Worm (Caenorhabditis elegans) whole organism, L1 larva: ENCODE measurements around the gene R05G6.4.

Experiments used
- C16A3.4 ChIP-seq: fragments of 150-350 bp; optimal IDR thresholded peaks from 2 replicates; lab custom pipeline; 2014; ENCODE audit warnings: missing biosample characterization, missing genetic modification characterization
- F16B12.6 ChIP-seq: fragments of 150-350 bp; optimal IDR thresholded peaks from 2 replicates; lab custom pipeline; 2014; ENCODE audit warnings: missing biosample characterization, missing genetic modification characterization
- ama-1 ChIP-seq: fragments of 150-350 bp; optimal IDR thresholded peaks from 2 replicates; lab custom pipeline; 2014
- ceh-8 ChIP-seq: fragments of 200-800 bp; sonication (Bioruptor generic); optimal IDR thresholded peaks from 2 replicates; lab custom pipeline; 2018; ENCODE audit warnings: mild to moderate bottlenecking, missing genetic modification characterization, moderate library complexity, missing compliant biosample characterization
- ceh-82 ChIP-seq, 3 experiments: fragments of 150-350 bp in 1 of 3; sonication (generic microtip) in 2 of 3; optimal IDR thresholded peaks; 2 replicates each; lab custom pipeline; 2014 to 2017; ENCODE audit warnings: missing biosample characterization in 3 of 3, missing genetic modification characterization in 3 of 3
- ceh-88 ChIP-seq: fragments of 200-800 bp; sonication (Bioruptor generic); IDR thresholded peaks from 2 replicates; pipeline ENCODE4 v1.3.6; 2022; ENCODE audit warnings: missing genetic modification characterization, missing compliant biosample characterization
- efl-1 ChIP-seq, 4 experiments: fragments of 150-350 bp; optimal IDR thresholded peaks in 3 of 4; peaks in 1 of 4; 1 replicate in 1 of 4; 2 replicates in 3 of 4; lab custom pipeline; 2014; ENCODE audit warnings: missing biosample characterization in 2 of 4, missing genetic modification characterization in 2 of 4, missing genetic modification reagents in 2 of 4
- egl-13 ChIP-seq: sonication (generic microtip); optimal IDR thresholded peaks from 2 replicates; lab custom pipeline; 2016; ENCODE audit warnings: missing genotype, missing genetic modification reagents, missing genetic modification characterization, missing compliant biosample characterization
- elt-2 ChIP-seq: sonication (generic microtip); optimal IDR thresholded peaks from 2 replicates; lab custom pipeline; 2016; ENCODE audit warnings: missing genetic modification characterization, mild to moderate bottlenecking, inconsistent platforms, missing compliant biosample characterization, missing genetic modification reagents
- ets-5 ChIP-seq: fragments of 200-800 bp; sonication (Bioruptor generic); IDR thresholded peaks from 2 replicates; pipeline ENCODE4 v1.3.6; 2022; ENCODE audit warnings: missing genetic modification characterization, missing compliant biosample characterization
- fkh-10 ChIP-seq: sonication (generic microtip); optimal IDR thresholded peaks from 2 replicates; lab custom pipeline; 2017; ENCODE audit warnings: missing biosample characterization, missing genetic modification reagents, missing genetic modification characterization
- fkh-4 ChIP-seq: sonication (generic microtip); optimal IDR thresholded peaks from 2 replicates; lab custom pipeline; 2016; ENCODE audit warnings: missing compliant biosample characterization, missing genetic modification characterization, borderline replicate concordance
- isw-1 ChIP-seq: fragments of 200-800 bp; sonication (Bioruptor generic); IDR thresholded peaks from 2 replicates; pipeline ENCODE4 v1.3.6; 2022; ENCODE audit warnings: missing genetic modification characterization, missing compliant biosample characterization
- jun-1 ChIP-seq: fragments of 150-350 bp; optimal IDR thresholded peaks from 2 replicates; lab custom pipeline; 2014; ENCODE audit warnings: missing biosample characterization, missing genetic modification reagents, missing genetic modification characterization
- lin-14 ChIP-seq: fragments of 200-800 bp; sonication (Bioruptor generic); optimal IDR thresholded peaks from 2 replicates; lab custom pipeline; 2018; ENCODE audit warnings: mild to moderate bottlenecking, missing genetic modification characterization, moderate library complexity, missing compliant biosample characterization
- lin-35 ChIP-seq, 2 experiments: fragments of 150-350 bp; optimal IDR thresholded peaks; 2 replicates each; lab custom pipeline; 2014; ENCODE audit warnings: missing biosample characterization in 2 of 2, missing genetic modification characterization in 2 of 2, missing genetic modification reagents in 2 of 2
- lin-39 ChIP-seq: fragments of 150-350 bp; optimal IDR thresholded peaks from 2 replicates; lab custom pipeline; 2014; ENCODE audit warnings: missing biosample characterization, missing genetic modification reagents, missing genetic modification characterization
- mdl-1 ChIP-seq, 2 experiments: fragments of 150-350 bp; optimal IDR thresholded peaks; 2 replicates each; lab custom pipeline; 2014 to 2017; ENCODE audit warnings: missing biosample characterization in 2 of 2, missing genetic modification characterization in 2 of 2, inconsistent platforms in 1 of 2
- nhr-19 ChIP-seq: fragments of 200-800 bp; sonication (Bioruptor generic); conservative IDR thresholded peaks from 2 replicates; pipeline ENCODE4 v1.3.6; 2022; ENCODE audit warnings: missing genetic modification characterization, missing compliant biosample characterization
- nhr-237 ChIP-seq: fragments of 150-350 bp; optimal IDR thresholded peaks from 2 replicates; lab custom pipeline; 2014; ENCODE audit warnings: missing biosample characterization, missing genetic modification characterization
- nhr-71 ChIP-seq: sonication (generic microtip); optimal IDR thresholded peaks from 2 replicates; lab custom pipeline; 2016; ENCODE audit warnings: mild to moderate bottlenecking, missing genetic modification characterization, moderate library complexity, missing compliant biosample characterization
- nhr-76 ChIP-seq: sonication (generic microtip); optimal IDR thresholded peaks from 2 replicates; lab custom pipeline; 2017; ENCODE audit warnings: missing biosample characterization, missing genetic modification characterization
- pqm-1 ChIP-seq: sonication (generic microtip); optimal IDR thresholded peaks from 3 replicates; lab custom pipeline; 2017; ENCODE audit warnings: missing biosample characterization, missing genetic modification characterization
- rnt-1 ChIP-seq: sonication (generic microtip); optimal IDR thresholded peaks from 2 replicates; lab custom pipeline; 2016; ENCODE audit warnings: mild to moderate bottlenecking, missing genetic modification characterization, moderate library complexity, missing compliant biosample characterization
- snpc-4 ChIP-seq: fragments of 150-350 bp; optimal IDR thresholded peaks from 2 replicates; lab custom pipeline; 2014; ENCODE audit warnings: missing biosample characterization, missing genetic modification characterization
- snu-23 ChIP-seq: sonication (generic microtip); optimal IDR thresholded peaks from 2 replicates; lab custom pipeline; 2016; ENCODE audit warnings: missing genetic modification characterization, missing compliant biosample characterization
- sox-4 ChIP-seq: sonication (generic microtip); optimal IDR thresholded peaks from 2 replicates; lab custom pipeline; 2016; ENCODE audit warnings: missing genetic modification characterization, missing compliant biosample characterization
- sptf-1 ChIP-seq: fragments of 150-350 bp; optimal IDR thresholded peaks from 2 replicates; lab custom pipeline; 2014; ENCODE audit warnings: missing biosample characterization, missing genetic modification characterization
- swsn-7 ChIP-seq: sonication (generic microtip); optimal IDR thresholded peaks from 2 replicates; lab custom pipeline; 2016; ENCODE audit warnings: missing genetic modification characterization, missing compliant biosample characterization
- tbx-2 ChIP-seq: sonication (generic microtip); optimal IDR thresholded peaks from 2 replicates; lab custom pipeline; 2016; ENCODE audit warnings: missing genetic modification characterization, missing compliant biosample characterization
- tlp-1 ChIP-seq: fragments of 150-350 bp; optimal IDR thresholded peaks from 2 replicates; lab custom pipeline; 2014; ENCODE audit warnings: missing biosample characterization, missing genetic modification characterization
- unc-86 ChIP-seq: sonication (generic microtip); optimal IDR thresholded peaks from 2 replicates; lab custom pipeline; 2016; ENCODE audit warnings: missing genetic modification characterization, missing compliant biosample characterization
- unc-98 ChIP-seq: fragments of 200-800 bp; sonication (Bioruptor generic); IDR thresholded peaks from 2 replicates; pipeline ENCODE4 v1.3.6; 2022; ENCODE audit warnings: missing genetic modification characterization, missing compliant biosample characterization
- vab-15 ChIP-seq: sonication (generic microtip); optimal IDR thresholded peaks from 2 replicates; lab custom pipeline; 2017; ENCODE audit warnings: missing genotype, mild to moderate bottlenecking, missing genetic modification characterization, missing compliant biosample characterization
- xbp-1 ChIP-seq: sonication (generic microtip); optimal IDR thresholded peaks from 2 replicates; lab custom pipeline; 2016; ENCODE audit warnings: missing genetic modification characterization, missing compliant biosample characterization
- zip-4 ChIP-seq: fragments of 200-800 bp; sonication (Bioruptor generic); optimal IDR thresholded peaks from 2 replicates; lab custom pipeline; 2018; ENCODE audit warnings: mild to moderate bottlenecking, missing genetic modification characterization, moderate library complexity, missing compliant biosample characterization
- ztf-4 ChIP-seq: fragments of 150-350 bp; optimal IDR thresholded peaks from 2 replicates; lab custom pipeline; 2014; ENCODE audit warnings: missing biosample characterization, missing genetic modification characterization

The R05G6.4 gene

ce11 chrIV:7512617-7513233 is at the start of gene R05G6.4, which contains the start of gene plc-4 (continued):
- TF ChIP-seq mdl-1 (tag; optimal IDR thresholded peaks at IDR 0.05; lab: Kevin White, UChicago) (no peak), nhr-19 (GFP tag; lab: Robert Waterston, UW) (peak; percentile 13; the same call in 1 of the 2 replicates), lin-14 (GFP tag; lab: Kevin White, UChicago) (peak; percentile 48), F16B12.6 (tag; lab: Kevin White, UChicago) (peak; percentile 4), ztf-4 (no peak), vab-15 (tag; lab: Kevin White, UChicago) (no peak), nhr-237 (tag; lab: Kevin White, UChicago) (no peak), xbp-1 (tag; lab: Kevin White, UChicago) (peak; percentile 42), ets-5 (no peak), jun-1 (tag; lab: Kevin White, UChicago) (no peak), zip-4 (GFP tag; lab: Kevin White, UChicago) (no peak), swsn-7 (tag; lab: Kevin White, UChicago) (peak; percentile 42), unc-98 (GFP tag; lab: Robert Waterston, UW) (no peak), C16A3.4 (tag; lab: Kevin White, UChicago) (peak; percentile 60), lin-35 (GFP tag; optimal IDR thresholded peaks at IDR 0.05; lab: Kevin White, UChicago) (peak; percentile 42 to 65), ama-1 (no peak), nhr-76 (tag; lab: Kevin White, UChicago) (no peak), elt-2 (tag; lab: Kevin White, UChicago) (no peak), fkh-4 (tag; lab: Kevin White, UChicago) (no peak), ceh-88 (GFP tag; lab: Robert Waterston, UW) (no peak), nhr-71 (tag; lab: Kevin White, UChicago) (peak; percentile 70), egl-13 (tag; lab: Kevin White, UChicago) (no peak), snpc-4 (tag; lab: Kevin White, UChicago) (no peak), snu-23 (GFP tag; lab: Kevin White, UChicago) (peak; percentile 56), lin-39 (tag; lab: Kevin White, UChicago) (no peak), fkh-10 (no peak), sptf-1 (tag; lab: Kevin White, UChicago) (no peak), rnt-1 (peak; percentile 7), isw-1 (no peak), unc-86 (tag; lab: Kevin White, UChicago) (no peak), ceh-8 (GFP tag; lab: Kevin White, UChicago) (no peak), tbx-2 (tag; lab: Kevin White, UChicago) (peak; percentile 38)

DNA sequence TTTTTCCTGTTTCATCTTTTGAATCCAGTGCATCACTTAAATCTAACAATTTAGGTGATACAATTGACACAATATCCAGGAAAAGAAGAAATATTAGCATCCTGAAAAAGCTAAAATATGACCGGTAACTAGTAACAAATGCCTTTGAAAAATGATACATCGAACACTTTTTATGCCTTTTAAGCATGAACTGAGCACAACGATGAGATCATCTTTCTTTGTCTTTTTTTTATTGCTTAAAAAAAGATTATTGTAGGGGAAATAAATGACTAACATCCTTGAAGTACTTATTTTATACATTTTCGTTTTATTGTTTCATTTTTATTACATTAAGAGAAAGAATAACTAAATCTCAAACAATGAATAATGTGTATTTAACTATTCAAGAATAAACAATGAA is 47.2 kb upstream of the R05G6.4 start, which contains the start of gene F13B6.3:
Gene F13B6.3 (minus strand): TSS at position 101 of the 400 bp plus-strand sequence.
- no peak for TF ChIP-seq ets-5
- TF ChIP-seq, all 84 proteins: peak for 0

DNA sequence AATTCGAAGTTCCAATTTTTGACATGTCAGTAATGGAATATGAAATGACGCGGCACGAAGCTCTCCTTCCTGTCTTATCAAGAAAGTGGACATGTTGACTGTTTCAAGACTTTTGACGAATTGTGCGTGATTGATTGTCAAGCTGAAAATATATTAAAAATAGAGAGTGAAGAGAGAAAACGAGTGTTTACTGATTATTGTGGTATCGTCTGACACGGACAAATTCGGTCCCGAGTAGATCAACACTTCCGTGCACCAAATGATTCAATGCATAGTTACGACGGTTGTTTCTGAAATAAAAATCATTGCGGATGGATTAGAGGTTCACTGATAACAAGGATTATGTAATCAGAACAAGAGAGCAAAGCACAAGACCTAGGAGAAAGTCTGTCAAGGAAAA is 45.9 kb upstream of the R05G6.4 start:
- TF ChIP-seq jun-1 (tag; lab: Kevin White, UChicago), result peak; percentile 55
- no peak for TF ChIP-seq ceh-82 (tag; optimal IDR thresholded peaks at IDR 0.05; lab: Kevin White, UChicago)
- no peak for TF ChIP-seq pqm-1
- TF ChIP-seq sox-4 (tag; lab: Kevin White, UChicago), result no peak
- no peak for TF ChIP-seq ztf-4
- no peak for TF ChIP-seq efl-1 (optimal IDR thresholded peaks at IDR 0.05; lab: Kevin White, UChicago)
- TF ChIP-seq efl-1 (GFP tag; optimal IDR thresholded peaks at IDR 0.05 in 1 of 2; lab: Kevin White, UChicago), result peak in 1 of 2 experiments; percentile 33
- no peak for TF ChIP-seq tlp-1 (tag; lab: Kevin White, UChicago)
- TF ChIP-seq elt-2 (tag; lab: Kevin White, UChicago), result peak; percentile 46
